Fruit fly (Drosophila melanogaster) whole organism, embryonic: Measurements from ENCODE around the gene CG6153.
A peak's percentile ranks its signal among the peaks of the same experiment; 100 is the strongest.

Experiments
- CG12391 ChIP-seq: fragments of 200-800 bp; sonication (Bioruptor generic); optimal IDR thresholded peaks from 3 replicates; lab custom pipeline; 2018; ENCODE audit warnings: missing biosample characterization, mild to moderate bottlenecking, missing genetic modification characterization, moderate library complexity
- CG17186 ChIP-seq: fragments of 200-800 bp; sonication (Bioruptor generic); optimal IDR thresholded peaks from 3 replicates; lab custom pipeline; 2017; ENCODE audit warnings: missing biosample characterization, missing genetic modification reagents, missing genetic modification characterization
- CG31224 ChIP-seq: fragments of 200-800 bp; sonication (Bioruptor generic); IDR thresholded peaks from 2 replicates; pipeline ENCODE4 v1.3.6; 2022; ENCODE audit warnings: missing biosample characterization, missing genetic modification characterization
- CG4707 ChIP-seq: fragments of 200-800 bp; sonication (Bioruptor generic); optimal IDR thresholded peaks from 2 replicates; lab custom pipeline; 2018; ENCODE audit warnings: missing biosample characterization, mild to moderate bottlenecking, missing genetic modification characterization, moderate library complexity
- Dek ChIP-seq: fragments of 200-800 bp; sonication (Bioruptor generic); optimal IDR thresholded peaks from 3 replicates; lab custom pipeline; 2019; ENCODE audit warnings: missing biosample characterization, mild to moderate bottlenecking, missing genetic modification characterization, moderate library complexity
- Jarid2 ChIP-seq: fragments of 200-800 bp; sonication (Bioruptor generic); optimal IDR thresholded peaks from 3 replicates; lab custom pipeline; 2017; ENCODE audit warnings: mild to moderate bottlenecking, missing biosample characterization, missing genetic modification reagents, missing genetic modification characterization
- Kr ChIP-seq: fragments of 200-800 bp; sonication (Bioruptor generic); optimal IDR thresholded peaks from 2 replicates; lab custom pipeline; 2017; ENCODE audit warnings: missing biosample characterization, mild to moderate bottlenecking, missing genetic modification characterization
- Side ChIP-seq: fragments of 200-800 bp; sonication (Bioruptor generic); optimal IDR thresholded peaks from 2 replicates; lab custom pipeline; 2016; ENCODE audit warnings: missing biosample characterization, missing genetic modification characterization
- al ChIP-seq: fragments of 200-800 bp; sonication (Bioruptor generic); IDR thresholded peaks from 2 replicates; pipeline ENCODE4 v1.3.6; 2022; ENCODE audit warnings: missing biosample characterization, missing genetic modification characterization
- corto ChIP-seq: fragments of 200-800 bp; sonication (Bioruptor generic); optimal IDR thresholded peaks from 2 replicates; lab custom pipeline; 2016; ENCODE audit warnings: missing biosample characterization, mild to moderate bottlenecking, missing genetic modification characterization, moderate library complexity
- gsb ChIP-seq: fragments of 200-800 bp; sonication (Bioruptor generic); IDR thresholded peaks from 2 replicates; pipeline ENCODE4 v1.3.6; 2022; ENCODE audit warnings: missing biosample characterization, missing genetic modification characterization
- p53 ChIP-seq: fragments of 200-800 bp; sonication (Bioruptor generic); optimal IDR thresholded peaks from 2 replicates; lab custom pipeline; 2016; ENCODE audit warnings: missing biosample characterization, missing genetic modification characterization
- phol ChIP-seq: fragments of 200-800 bp; sonication (Bioruptor generic); optimal IDR thresholded peaks from 3 replicates; lab custom pipeline; 2018; ENCODE audit warnings: missing biosample characterization, mild to moderate bottlenecking, missing genetic modification characterization, moderate library complexity
- sob ChIP-seq: fragments of 200-800 bp; sonication (Bioruptor generic); IDR thresholded peaks from 2 replicates; pipeline ENCODE4 v1.3.6; 2022; ENCODE audit warnings: missing biosample characterization, missing genetic modification characterization

CG6153 gene

DNA sequence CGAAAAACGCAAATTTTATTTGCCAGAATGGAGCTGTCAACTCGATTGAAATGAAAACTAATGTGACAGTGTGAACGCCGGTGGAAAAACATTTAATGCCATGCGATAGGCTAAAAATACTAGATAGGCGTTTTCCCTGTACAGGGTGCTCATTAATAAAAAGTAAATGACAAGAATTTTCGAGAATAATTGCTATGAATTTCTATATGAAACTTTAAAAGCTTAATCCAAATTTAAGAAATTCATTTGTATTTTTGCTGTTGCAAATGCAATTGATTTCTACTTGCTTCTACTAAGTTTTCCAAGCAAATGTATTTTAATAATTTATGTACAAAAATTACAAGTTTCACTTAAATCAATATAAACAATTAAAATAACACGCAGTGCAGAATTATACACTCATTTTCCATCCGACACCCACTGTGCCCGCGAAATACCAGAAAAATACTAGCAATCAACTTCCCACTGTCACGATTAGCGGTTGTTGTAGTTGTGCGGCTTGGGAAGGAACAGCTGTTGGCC is 29.1 kb downstream of the CG6153 start, which contains the start of gene Pih1D1 (continued):
- TF ChIP-seq Side (GFP tag; lab: Kevin White, UChicago): peak; percentile 86
- peak; percentile 68 for TF ChIP-seq Jarid2 (GFP tag; lab: Kevin White, UChicago)
- peak; percentile 59 for TF ChIP-seq CG17186
- TF ChIP-seq CG4707 (GFP tag; lab: Kevin White, UChicago): peak; percentile 91
- TF ChIP-seq gsb (GFP tag; lab: Robert Waterston, UW): peak; percentile 76
- TF ChIP-seq corto (GFP tag; lab: Kevin White, UChicago): peak; percentile 53
- peak; percentile 93 for TF ChIP-seq CG31224 (GFP tag; lab: Robert Waterston, UW)
- TF ChIP-seq CG12391 (tag; lab: Kevin White, UChicago): peak; percentile 97
- TF ChIP-seq p53 (GFP tag; lab: Kevin White, UChicago): peak; percentile 84
- TF ChIP-seq phol: peak; percentile 98
- TF ChIP-seq Kr (GFP tag; lab: Kevin White, UChicago): no peak
- peak; percentile 97 for TF ChIP-seq al (GFP tag; lab: Robert Waterston, UW)
- TF ChIP-seq Dek: peak; percentile 92
- peak; percentile 96 for TF ChIP-seq sob (GFP tag; lab: Robert Waterston, UW)
